Fruit fly (Drosophila melanogaster): Measurements from ENCODE around the gene Ist1.

DNA sequence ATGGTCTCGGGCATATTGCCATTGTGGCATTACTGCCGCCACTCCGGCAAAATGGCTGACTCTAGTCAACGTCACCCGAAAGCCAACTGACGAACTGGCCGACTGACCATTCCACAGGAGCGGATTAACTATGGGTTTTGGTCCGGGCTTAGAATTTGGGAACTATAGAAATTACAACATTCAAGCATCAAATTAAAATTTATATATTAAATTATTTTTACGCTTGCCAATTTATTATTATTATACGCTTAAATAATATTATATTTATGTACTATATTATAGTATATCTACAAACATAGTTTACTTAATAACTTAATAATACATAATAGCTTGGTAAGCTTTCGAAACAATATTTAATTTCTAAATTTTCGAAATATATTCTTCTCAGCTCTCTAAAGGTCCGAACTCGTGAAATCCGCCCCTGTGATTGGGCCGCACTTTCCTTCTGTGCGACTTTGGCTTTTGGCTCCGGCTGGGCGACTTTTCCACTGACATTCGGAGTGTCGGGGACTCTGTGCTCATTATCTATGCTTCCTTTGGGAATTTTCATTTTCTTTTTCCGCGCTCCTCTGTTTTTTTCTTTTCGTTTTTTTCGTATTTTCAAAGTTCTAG, 41.2 kb upstream of the Ist1 start:
- TF ChIP-seq pan (optimal IDR thresholded peaks at IDR 0.05) (no peak), Hnf4 (GFP tag; optimal IDR thresholded peaks at IDR 0.05) (no peak), Myc (optimal IDR thresholded peaks at IDR 0.05) (no peak), jim (GFP tag; optimal IDR thresholded peaks at IDR 0.05) (no peak), h (GFP tag; optimal IDR thresholded peaks at IDR 0.05) (no peak), GATAd (GFP tag; optimal IDR thresholded peaks at IDR 0.05) (no peak), br (GFP tag; optimal IDR thresholded peaks at IDR 0.05) (no peak), HLH106 (tag; optimal IDR thresholded peaks at IDR 0.05) (no peak), CrebA (GFP tag; optimal IDR thresholded peaks at IDR 0.05; ENCODE audit: borderline replicate concordance) (no peak)
